Fruit fly (Drosophila melanogaster): Measurements from ENCODE around the gene Gr10b.

Gr10b gene

DNA sequence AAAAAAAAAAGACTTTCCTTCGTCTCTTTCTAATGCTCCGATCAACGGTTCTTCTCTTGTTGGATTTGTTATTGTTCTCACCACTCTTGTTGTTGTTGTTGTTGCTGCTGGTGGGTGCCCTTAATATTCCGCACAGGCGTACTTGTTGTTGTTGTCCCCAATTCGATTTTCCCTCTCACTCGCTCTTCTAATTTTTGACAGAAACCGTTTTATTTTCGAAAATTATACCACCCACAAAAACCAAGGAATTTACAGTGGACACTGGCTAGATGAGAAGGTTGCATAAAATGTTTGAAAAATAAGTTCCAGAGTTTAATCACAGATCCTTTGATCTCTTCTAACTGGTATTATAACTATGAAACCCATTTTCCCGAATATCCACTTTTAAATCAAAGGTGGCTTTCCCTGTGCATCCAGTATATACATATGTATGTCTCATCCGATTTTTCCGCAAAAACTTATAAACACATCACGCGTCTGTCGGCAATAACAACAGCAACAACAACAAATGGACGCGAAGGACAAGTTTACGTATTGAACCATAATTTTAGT lies 21.6 kb downstream of the Gr10b start (continued):
- peak; percentile 80 for TF ChIP-seq CG9932 (GFP tag; IDR thresholded peaks at IDR 0.05)
- no peak for TF ChIP-seq Usf (GFP tag; optimal IDR thresholded peaks at IDR 0.05)
- TF ChIP-seq CG32772 (GFP tag; IDR thresholded peaks at IDR 0.05), result 0 out of 2 replicates have a peak, but pooled peaks have one; percentile 24
- no peak for TF ChIP-seq NC2α (GFP tag; optimal IDR thresholded peaks at IDR 0.05)
- TF ChIP-seq grn (GFP tag; optimal IDR thresholded peaks at IDR 0.05), result no peak
- TF ChIP-seq disco-r (GFP tag; optimal IDR thresholded peaks at IDR 0.05), result no peak
- no peak for TF ChIP-seq CG12104 (GFP tag; optimal IDR thresholded peaks at IDR 0.05)
- TF ChIP-seq pan (optimal IDR thresholded peaks at IDR 0.05), result no peak
- TF ChIP-seq pan (GFP tag; optimal IDR thresholded peaks at IDR 0.05 in 1 of 2, IDR thresholded peaks at IDR 0.05 in 1 of 2), result peak in 1 of 2 experiments; percentile 76
- peak; percentile 10 for TF ChIP-seq luna (GFP tag; optimal IDR thresholded peaks at IDR 0.05)
- TF ChIP-seq klu (GFP tag; IDR thresholded peaks at IDR 0.05), result peak; percentile 18; the same call in 1 of the 2 replicates
- peak; percentile 19 for TF ChIP-seq Dip3 (GFP tag; optimal IDR thresholded peaks at IDR 0.05)
- no peak for TF ChIP-seq scrt (GFP tag; optimal IDR thresholded peaks at IDR 0.05)
- no peak for TF ChIP-seq cg (GFP tag; optimal IDR thresholded peaks at IDR 0.05)
- peak; percentile 53; the same call in 2 of the 3 replicates for TF ChIP-seq CG7357 (GFP tag; IDR thresholded peaks at IDR 0.05)
- TF ChIP-seq ems (GFP tag; optimal IDR thresholded peaks at IDR 0.05), result peak; percentile 3
- TF ChIP-seq CG3847 (GFP tag; IDR thresholded peaks at IDR 0.05), result peak; percentile 59
- TF ChIP-seq wek (GFP tag; optimal IDR thresholded peaks at IDR 0.05), result no peak
- TF ChIP-seq nerfin-1 (tag; optimal IDR thresholded peaks at IDR 0.05), result no peak
- peak; percentile 7 for TF ChIP-seq B-H2 (GFP tag; optimal IDR thresholded peaks at IDR 0.05)
- TF ChIP-seq HLH4C (GFP tag; IDR thresholded peaks at IDR 0.05; ENCODE audit: partially characterized antibody), result no peak
- TF ChIP-seq jumu (GFP tag; optimal IDR thresholded peaks at IDR 0.05), result no peak
- TF ChIP-seq CG17912 (GFP tag; optimal IDR thresholded peaks at IDR 0.05), result no peak
- TF ChIP-seq ase (GFP tag; IDR thresholded peaks at IDR 0.05), result 0 out of 3 replicates have a peak, but pooled peaks have one; percentile 39
- TF ChIP-seq lilli (GFP tag; optimal IDR thresholded peaks at IDR 0.05), result peak; percentile 43
- peak; percentile 1 for TF ChIP-seq Fer1 (GFP tag; optimal IDR thresholded peaks at IDR 0.05)
- no peak for TF ChIP-seq az2 (GFP tag; optimal IDR thresholded peaks at IDR 0.05)
- TF ChIP-seq kni (GFP tag; optimal IDR thresholded peaks at IDR 0.05), result no peak
- TF ChIP-seq ken (GFP tag; IDR thresholded peaks at IDR 0.05), result 0 out of 3 replicates have a peak, but pooled peaks have one; percentile 55
- TF ChIP-seq Hey (tag; optimal IDR thresholded peaks at IDR 0.05), result no peak
- TF ChIP-seq CG3726 (GFP tag; IDR thresholded peaks at IDR 0.05), result 0 out of 3 replicates have a peak, but pooled peaks have one; percentile 52
- TF ChIP-seq Eip74EF (GFP tag; optimal IDR thresholded peaks at IDR 0.05), result no peak
- no peak for TF ChIP-seq Ets97D (GFP tag; optimal IDR thresholded peaks at IDR 0.05)
- TF ChIP-seq caup (GFP tag; optimal IDR thresholded peaks at IDR 0.05; ENCODE audit: severe bottlenecking), result peak; percentile 52
- TF ChIP-seq NfI (GFP tag; optimal IDR thresholded peaks at IDR 0.05), result peak; percentile 31
- no peak for TF ChIP-seq CG8359 (GFP tag; optimal IDR thresholded peaks at IDR 0.05; ENCODE audit: borderline replicate concordance)
- TF ChIP-seq rib (GFP tag; IDR thresholded peaks at IDR 0.05), result 0 out of 2 replicates have a peak, but pooled peaks have one; percentile 29
- peak; percentile 36 for TF ChIP-seq E2f1 (GFP tag; IDR thresholded peaks at IDR 0.05)
- TF ChIP-seq CG9437 (GFP tag; optimal IDR thresholded peaks at IDR 0.05), result no peak
- no peak for TF ChIP-seq CG14860 (GFP tag; IDR thresholded peaks at IDR 0.05; ENCODE audit: partially characterized antibody)
- TF ChIP-seq CG12769 (tag; optimal IDR thresholded peaks at IDR 0.05), result peak; percentile 53
- TF ChIP-seq CG12236 (GFP tag; optimal IDR thresholded peaks at IDR 0.05), result no peak
- no peak for TF ChIP-seq Six4 (GFP tag; optimal IDR thresholded peaks at IDR 0.05)
- TF ChIP-seq dysf (GFP tag; IDR thresholded peaks at IDR 0.05), result peak; percentile 79
- TF ChIP-seq Rx (GFP tag; IDR thresholded peaks at IDR 0.05), result peak; percentile 68
- TF ChIP-seq Camta (GFP tag; optimal IDR thresholded peaks at IDR 0.05), result no peak
- no peak for TF ChIP-seq hkb (optimal IDR thresholded peaks at IDR 0.05)
- TF ChIP-seq hkb (GFP tag; IDR thresholded peaks at IDR 0.05), result peak; percentile 56; the same call in 1 of the 2 replicates
- peak; percentile 85 for TF ChIP-seq slbo (GFP tag; IDR thresholded peaks at IDR 0.05)
- peak; percentile 44 for TF ChIP-seq CG1792 (GFP tag; optimal IDR thresholded peaks at IDR 0.05)
- peak; percentile 58; the same call in 2 of the 3 replicates for TF ChIP-seq sr (GFP tag; IDR thresholded peaks at IDR 0.05)
